Worm (Caenorhabditis elegans) whole organism, mixed stage, embryonic: ENCODE data around the gene F02C12.3.

Experiments
- blmp-1 ChIP-seq: fragments of 150-350 bp; optimal IDR thresholded peaks from 2 replicates; lab custom pipeline; 2014; ENCODE audit warnings: missing biosample characterization, missing genetic modification characterization
- ceh-43 ChIP-seq: fragments of 200-800 bp; sonication (Bioruptor generic); optimal IDR thresholded peaks from 2 replicates; lab custom pipeline; 2018; ENCODE audit warnings: mild to moderate bottlenecking, missing genetic modification characterization, moderate library complexity, missing compliant biosample characterization
- elt-3 ChIP-seq: fragments of 150-350 bp; optimal IDR thresholded peaks from 2 replicates; lab custom pipeline; 2014; ENCODE audit warnings: missing biosample characterization, missing genetic modification characterization
- ham-2 ChIP-seq: fragments of 200-800 bp; sonication (Bioruptor generic); optimal IDR thresholded peaks from 2 replicates; lab custom pipeline; 2018; ENCODE audit warnings: mild to moderate bottlenecking, missing genetic modification characterization, missing compliant biosample characterization
- lin-13 ChIP-seq: fragments of 150-350 bp; optimal IDR thresholded peaks from 2 replicates; lab custom pipeline; 2014; ENCODE audit warnings: missing biosample characterization, missing genetic modification characterization
- lin-32 ChIP-seq: fragments of 200-800 bp; sonication (Bioruptor generic); optimal IDR thresholded peaks from 2 replicates; lab custom pipeline; 2018; ENCODE audit warnings: mild to moderate bottlenecking, missing genetic modification characterization, missing compliant biosample characterization
- lsy-2 ChIP-seq: fragments of 150-350 bp; optimal IDR thresholded peaks from 2 replicates; lab custom pipeline; 2014; ENCODE audit warnings: missing biosample characterization, missing genetic modification characterization
- nhr-237 ChIP-seq: fragments of 150-350 bp; optimal IDR thresholded peaks from 2 replicates; lab custom pipeline; 2014; ENCODE audit warnings: missing biosample characterization, missing genetic modification characterization
- nhr-28 ChIP-seq: fragments of 150-350 bp; optimal IDR thresholded peaks from 2 replicates; lab custom pipeline; 2014; ENCODE audit warnings: missing biosample characterization, missing genetic modification characterization
- nhr-76 ChIP-seq: sonication (generic microtip); optimal IDR thresholded peaks from 2 replicates; lab custom pipeline; 2017; ENCODE audit warnings: missing biosample characterization, missing genetic modification characterization
- pha-4 ChIP-seq: fragments of 150-350 bp; optimal IDR thresholded peaks from 2 replicates; lab custom pipeline; 2018; ENCODE audit warnings: missing biosample characterization, missing genetic modification reagents, missing genetic modification characterization
- unc-62 ChIP-seq: fragments of 150-350 bp; optimal IDR thresholded peaks from 2 replicates; lab custom pipeline; 2014; ENCODE audit warnings: missing biosample characterization, missing genetic modification reagents, missing genetic modification characterization
- ztf-11 ChIP-seq: fragments of 150-350 bp; optimal IDR thresholded peaks from 2 replicates; lab custom pipeline; 2014; ENCODE audit warnings: missing biosample characterization, missing genetic modification characterization

DNA sequence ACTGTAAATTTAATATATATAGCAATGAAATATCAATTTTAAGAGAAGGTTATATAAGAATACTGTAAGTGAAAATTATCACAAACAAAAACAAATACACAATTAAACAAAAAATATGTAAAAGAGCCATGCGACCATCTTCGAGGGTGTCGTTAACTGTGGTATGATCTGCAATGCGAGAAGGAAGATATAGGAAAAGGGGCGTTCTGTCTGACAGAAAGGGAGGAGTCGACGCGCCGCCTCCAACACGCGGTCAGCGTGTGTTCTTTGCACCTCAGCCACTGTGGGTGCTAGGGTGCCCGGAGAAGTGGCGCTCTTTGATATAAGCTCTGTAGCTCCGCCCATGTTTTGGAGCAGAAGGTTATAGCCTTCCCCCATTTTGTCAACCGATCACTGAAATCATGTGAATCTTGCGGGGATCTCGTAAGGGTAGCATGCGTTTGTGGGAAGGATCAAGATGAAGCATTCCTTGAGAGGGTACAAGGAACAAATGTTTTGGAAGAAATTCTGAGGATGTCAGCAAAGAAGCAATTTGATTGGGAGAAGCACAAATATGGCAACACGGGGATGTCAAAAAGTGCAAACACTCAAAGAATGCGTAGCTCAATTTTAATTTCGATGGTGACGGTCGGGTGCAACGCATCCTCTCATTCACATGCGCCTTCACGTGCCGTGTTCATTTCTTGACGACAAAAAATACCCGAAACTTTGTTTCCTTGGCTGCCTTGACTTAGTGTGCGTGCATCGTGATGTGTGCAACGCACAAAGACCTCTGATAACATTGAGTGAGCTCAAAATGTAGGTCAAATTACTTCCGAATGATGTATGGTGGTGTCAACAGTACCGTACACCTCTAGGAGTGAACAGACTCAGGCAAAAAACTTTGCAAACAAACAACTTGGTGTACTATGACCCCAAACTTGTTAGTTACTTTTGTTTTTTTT lies 45.7 kb upstream of the F02C12.3 start, which contains the start of gene mxl-3:
- TF ChIP-seq nhr-76 (tag; lab: Kevin White, UChicago) (no peak), elt-3 (tag; lab: Kevin White, UChicago) (no peak), nhr-237 (tag; lab: Kevin White, UChicago) (no peak), ceh-43 (GFP tag; lab: Kevin White, UChicago) (no peak), nhr-28 (tag; lab: Kevin White, UChicago) (no peak), ztf-11 (tag; lab: Kevin White, UChicago) (no peak), lin-13 (no peak), blmp-1 (tag; lab: Kevin White, UChicago) (no peak), pha-4 (tag; lab: Kevin White, UChicago) (no peak), lsy-2 (no peak), ham-2 (no peak), lin-32 (GFP tag; lab: Kevin White, UChicago) (no peak), unc-62 (GFP tag; lab: Kevin White, UChicago) (no peak)
